Worm (Caenorhabditis elegans) whole organism, midembryonic: ENCODE data around the gene ceh-99.

ENCODE experiments used
- T22C8.4 ChIP-seq: fragments of 200-800 bp; sonication (Bioruptor generic); IDR thresholded peaks from 2 replicates; pipeline ENCODE4 v1.3.6; 2022; ENCODE audit warnings: missing genetic modification characterization, missing compliant biosample characterization
- cog-1 ChIP-seq: sonication (generic microtip); optimal IDR thresholded peaks from 2 replicates; lab custom pipeline; 2016; ENCODE audit warnings: missing genetic modification characterization, missing compliant biosample characterization
- flt-1 ChIP-seq: fragments of 200-800 bp; sonication (Bioruptor generic); IDR thresholded peaks from 2 replicates; pipeline ENCODE4 v1.3.6; 2022; ENCODE audit warnings: missing genetic modification characterization, missing compliant biosample characterization
- klf-2 ChIP-seq: fragments of 200-800 bp; sonication (Bioruptor generic); conservative IDR thresholded peaks from 2 replicates; pipeline ENCODE4 v1.3.6; 2022; ENCODE audit warnings: missing genetic modification reagents, missing genetic modification characterization, missing compliant biosample characterization
- med-1 ChIP-seq: sonication (generic microtip); optimal IDR thresholded peaks from 2 replicates; lab custom pipeline; 2017; ENCODE audit warnings: missing genetic modification characterization, mild to moderate bottlenecking, missing compliant biosample characterization, antibody characterized with exemption, missing genetic modification reagents; ENCODE audit not compliant: insufficient read depth
- ref-1 ChIP-seq: fragments of 200-800 bp; sonication (Bioruptor generic); conservative IDR thresholded peaks from 2 replicates; pipeline ENCODE4 v1.3.6; 2022; ENCODE audit warnings: missing genetic modification reagents, missing genetic modification characterization, missing compliant biosample characterization
- tab-1 ChIP-seq: fragments of 200-800 bp; sonication (Bioruptor generic); IDR thresholded peaks from 2 replicates; pipeline ENCODE4 v1.3.6; 2022; ENCODE audit warnings: missing genetic modification characterization, missing compliant biosample characterization

DNA sequence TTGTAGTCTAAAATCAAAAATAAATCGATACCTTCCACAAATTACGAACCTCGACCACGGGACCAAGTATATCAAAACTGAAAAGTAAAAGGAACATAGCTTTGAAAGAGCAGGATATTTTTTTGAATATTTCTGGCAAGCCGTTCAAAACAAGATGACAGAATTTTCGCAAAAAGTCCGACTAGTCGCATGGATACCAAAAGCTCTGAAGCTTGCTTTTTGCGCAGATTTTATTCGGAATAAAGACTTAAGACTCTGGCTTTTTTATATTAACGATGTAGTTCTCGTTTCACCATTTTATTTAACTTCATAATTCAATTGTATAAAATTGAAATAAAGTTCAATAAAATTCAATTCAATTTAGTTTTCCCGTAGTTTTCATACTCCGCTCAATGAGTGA lies 53.8 kb downstream of the ceh-99 start, which contains the start of gene Y38E10A.2:
- TF ChIP-seq med-1 (GFP tag; lab: Kevin White, UChicago) (no peak), flt-1 (GFP tag; lab: Robert Waterston, UW) (no peak), tab-1 (GFP tag; lab: Robert Waterston, UW) (no peak), T22C8.4 (no peak), klf-2 (GFP tag; lab: Robert Waterston, UW) (no peak), cog-1 (tag; lab: Kevin White, UChicago) (no peak), ref-1 (GFP tag; lab: Robert Waterston, UW) (no peak)
